Worm (Caenorhabditis elegans) whole organism, L4 larva: ENCODE data around the gene F19B10.6.
A peak's percentile ranks its signal among the peaks of the same experiment; 100 is the strongest.

Source experiments
- F26F4.8 ChIP-seq: fragments of 200-800 bp; sonication (Bioruptor generic); conservative IDR thresholded peaks from 2 replicates; pipeline ENCODE4 v1.3.6; 2022; ENCODE audit warnings: missing genetic modification characterization, missing compliant biosample characterization
- F37D6.2 ChIP-seq: sonication (generic microtip); optimal IDR thresholded peaks from 2 replicates; lab custom pipeline; 2016; ENCODE audit warnings: mild to moderate bottlenecking, missing genetic modification characterization, missing compliant biosample characterization
- F44E2.7 ChIP-seq: fragments of 200-800 bp; sonication (Bioruptor generic); IDR thresholded peaks from 2 replicates; pipeline ENCODE4 v2.1.2; 2022; ENCODE audit warnings: missing genetic modification characterization, missing compliant biosample characterization
- Y5F2A.4 ChIP-seq: fragments of 200-800 bp; sonication (Bioruptor generic); optimal IDR thresholded peaks from 2 replicates; lab custom pipeline; 2018; ENCODE audit warnings: mild to moderate bottlenecking, missing genetic modification characterization, missing compliant biosample characterization
- aly-2 ChIP-seq: sonication (generic microtip); optimal IDR thresholded peaks from 2 replicates; lab custom pipeline; 2018; ENCODE audit warnings: missing biosample characterization, missing genetic modification characterization
- ama-1 ChIP-seq: fragments of 150-350 bp; optimal IDR thresholded peaks from 2 replicates; lab custom pipeline; 2014; ENCODE audit warnings: inconsistent platforms, mixed read lengths
- ceh-20 ChIP-seq: fragments of 200-800 bp; sonication (Bioruptor generic); IDR thresholded peaks from 2 replicates; pipeline ENCODE4 v1.3.6; 2022; ENCODE audit warnings: missing genetic modification reagents, missing genetic modification characterization, missing compliant biosample characterization
- ceh-28 ChIP-seq: fragments of 150-350 bp; optimal IDR thresholded peaks from 2 replicates; lab custom pipeline; 2014; ENCODE audit warnings: missing biosample characterization, missing genetic modification reagents, missing genetic modification characterization
- ceh-32 ChIP-seq: sonication (generic microtip); optimal IDR thresholded peaks from 2 replicates; lab custom pipeline; 2016; ENCODE audit warnings: mild to moderate bottlenecking, missing genetic modification characterization, missing compliant biosample characterization; ENCODE audit not compliant: poor library complexity
- ceh-62 ChIP-seq: sonication (generic microtip); optimal IDR thresholded peaks from 2 replicates; lab custom pipeline; 2017; ENCODE audit warnings: missing biosample characterization, missing genetic modification characterization
- cey-2 ChIP-seq: sonication (generic microtip); optimal IDR thresholded peaks from 3 replicates; lab custom pipeline; 2017; ENCODE audit warnings: missing genetic modification characterization, mild to moderate bottlenecking, missing compliant biosample characterization, antibody characterized with exemption, borderline replicate concordance; ENCODE audit not compliant: insufficient read depth
- daf-16 ChIP-seq, 3 experiments: sonication (generic microtip); optimal IDR thresholded peaks; 2 replicates each; lab custom pipeline; 2016 to 2017; ENCODE audit warnings: missing genetic modification characterization in 3 of 3, missing genetic modification reagents in 3 of 3, mild to moderate bottlenecking in 2 of 3, missing compliant biosample characterization in 2 of 3, missing biosample characterization in 1 of 3, moderate library complexity in 1 of 3
- dmd-6 ChIP-seq: fragments of 200-800 bp; sonication (Bioruptor generic); IDR thresholded peaks from 2 replicates; pipeline ENCODE4 v1.3.6; 2022; ENCODE audit warnings: missing genetic modification reagents, missing genetic modification characterization, missing compliant biosample characterization
- dmd-8 ChIP-seq: fragments of 200-800 bp; sonication (Bioruptor generic); IDR thresholded peaks from 2 replicates; pipeline ENCODE4 v1.3.6; 2022; ENCODE audit warnings: missing genetic modification characterization, missing compliant biosample characterization
- dmd-9 ChIP-seq: fragments of 200-800 bp; sonication (Bioruptor generic); IDR thresholded peaks from 2 replicates; pipeline ENCODE4 v1.3.6; 2022; ENCODE audit warnings: missing genetic modification reagents, missing genetic modification characterization, missing compliant biosample characterization
- dpl-1 ChIP-seq: fragments of 150-350 bp; optimal IDR thresholded peaks from 2 replicates; lab custom pipeline; 2014; ENCODE audit warnings: missing biosample characterization, missing genetic modification reagents, missing genetic modification characterization
- dve-1 ChIP-seq: sonication (generic microtip); optimal IDR thresholded peaks from 2 replicates; lab custom pipeline; 2017; ENCODE audit warnings: antibody characterized with exemption, mild to moderate bottlenecking, missing genetic modification characterization, missing compliant biosample characterization; ENCODE audit not compliant: insufficient read depth
- hmg-1.1 ChIP-seq: fragments of 200-800 bp; sonication (Bioruptor generic); IDR thresholded peaks from 2 replicates; pipeline ENCODE4 v1.3.6; 2022; ENCODE audit warnings: missing genetic modification reagents, missing genetic modification characterization, missing compliant biosample characterization
- lim-7 ChIP-seq: fragments of 200-800 bp; sonication (Bioruptor generic); IDR thresholded peaks from 2 replicates; pipeline ENCODE4 v1.3.6; 2022; ENCODE audit warnings: missing genetic modification characterization, missing compliant biosample characterization
- lin-1 ChIP-seq: fragments of 200-800 bp; sonication (Bioruptor generic); IDR thresholded peaks from 2 replicates; pipeline ENCODE4 v1.3.6; 2022; ENCODE audit warnings: missing genetic modification reagents, missing genetic modification characterization, missing compliant biosample characterization
- lin-13 ChIP-seq: fragments of 150-350 bp; optimal IDR thresholded peaks from 2 replicates; lab custom pipeline; 2014; ENCODE audit warnings: missing biosample characterization, missing genetic modification reagents, missing genetic modification characterization
- lin-29 ChIP-seq: fragments of 200-800 bp; sonication (Bioruptor generic); IDR thresholded peaks from 2 replicates; pipeline ENCODE4 v1.3.6; 2022; ENCODE audit warnings: missing genetic modification reagents, missing genetic modification characterization, missing compliant biosample characterization
- lsy-2 ChIP-seq, 2 experiments: fragments of 150-350 bp in 1 of 2; sonication (generic microtip) in 1 of 2; optimal IDR thresholded peaks; 2 replicates each; lab custom pipeline; 2014 to 2017; ENCODE audit warnings: missing biosample characterization in 2 of 2, missing genetic modification characterization in 2 of 2
- madf-5 ChIP-seq, 2 experiments: fragments of 200-800 bp; sonication (Bioruptor generic); IDR thresholded peaks; 2 replicates each; pipeline ENCODE4 v1.3.6; 2022; ENCODE audit warnings: missing compliant biosample characterization in 2 of 2, missing genetic modification characterization in 2 of 2
- mep-1 ChIP-seq: fragments of 150-350 bp; sonication (generic microtip); optimal IDR thresholded peaks from 3 replicates; lab custom pipeline; 2014; ENCODE audit warnings: missing biosample characterization, missing genetic modification characterization
- mes-2 ChIP-seq: sonication (generic microtip); optimal IDR thresholded peaks from 2 replicates; lab custom pipeline; 2016; ENCODE audit warnings: missing genotype, mild to moderate bottlenecking, missing genetic modification characterization, missing compliant biosample characterization; ENCODE audit not compliant: poor library complexity, severe bottlenecking
- mxl-2 ChIP-seq: fragments of 200-800 bp; sonication (Bioruptor generic); conservative IDR thresholded peaks from 2 replicates; pipeline ENCODE4 v1.3.6; 2022; ENCODE audit warnings: missing genetic modification reagents, missing genetic modification characterization, missing compliant biosample characterization
- mxl-3 ChIP-seq: fragments of 200-800 bp; sonication (Bioruptor generic); optimal IDR thresholded peaks from 2 replicates; lab custom pipeline; 2018; ENCODE audit warnings: mild to moderate bottlenecking, missing genetic modification characterization, missing compliant biosample characterization
- nhr-10 ChIP-seq: fragments of 150-350 bp; optimal IDR thresholded peaks from 2 replicates; lab custom pipeline; 2014; ENCODE audit warnings: missing biosample characterization, missing genetic modification characterization
- nhr-11 ChIP-seq: fragments of 150-350 bp; optimal IDR thresholded peaks from 2 replicates; lab custom pipeline; 2014; ENCODE audit warnings: missing biosample characterization, missing genetic modification characterization
- nhr-237 ChIP-seq: sonication (generic microtip); optimal IDR thresholded peaks from 2 replicates; lab custom pipeline; 2017; ENCODE audit warnings: missing biosample characterization, missing genetic modification characterization
- nhr-25 ChIP-seq: sonication (generic microtip); optimal IDR thresholded peaks from 2 replicates; lab custom pipeline; 2017; ENCODE audit warnings: missing genetic modification characterization, mild to moderate bottlenecking, missing compliant biosample characterization, antibody characterized with exemption, moderate library complexity, borderline replicate concordance; ENCODE audit not compliant: insufficient read depth
- nhr-41 ChIP-seq: fragments of 200-800 bp; sonication (Bioruptor generic); IDR thresholded peaks from 2 replicates; pipeline ENCODE4 v1.3.6; 2022; ENCODE audit warnings: missing genetic modification reagents, missing genetic modification characterization, missing compliant biosample characterization
- nhr-77 ChIP-seq: fragments of 150-350 bp; optimal IDR thresholded peaks from 2 replicates; lab custom pipeline; 2014; ENCODE audit warnings: missing biosample characterization, missing genetic modification characterization
- pha-4 ChIP-seq, 2 experiments: fragments of 150-350 bp in 1 of 2; fragments of 200-800 bp in 1 of 2; sonication (Bioruptor generic) in 1 of 2; IDR thresholded peaks in 1 of 2; optimal IDR thresholded peaks in 1 of 2; 2 replicates each; pipeline versions ENCODE4 v1.3.6 to Lab custom; 2014 to 2022; ENCODE audit warnings: missing genetic modification characterization in 2 of 2, missing genetic modification reagents in 2 of 2, missing biosample characterization in 1 of 2, missing compliant biosample characterization in 1 of 2
- pqm-1 ChIP-seq: sonication (generic microtip); optimal IDR thresholded peaks from 2 replicates; lab custom pipeline; 2017; ENCODE audit warnings: missing biosample characterization, missing genetic modification characterization
- saeg-2 ChIP-seq: fragments of 200-800 bp; sonication (Bioruptor generic); IDR thresholded peaks from 2 replicates; pipeline ENCODE4 v1.3.6; 2022; ENCODE audit warnings: missing genetic modification reagents, missing genetic modification characterization, missing compliant biosample characterization
- sdz-12 ChIP-seq: fragments of 200-800 bp; sonication (Bioruptor generic); optimal IDR thresholded peaks from 2 replicates; lab custom pipeline; 2018; ENCODE audit warnings: mild to moderate bottlenecking, missing genetic modification characterization, missing compliant biosample characterization
- tra-1 ChIP-seq: fragments of 200-800 bp; sonication (Bioruptor generic); IDR thresholded peaks from 2 replicates; pipeline ENCODE4 v1.3.6; 2022; ENCODE audit warnings: missing genetic modification reagents, missing genetic modification characterization, missing compliant biosample characterization
- unc-130 ChIP-seq: sonication (generic microtip); optimal IDR thresholded peaks from 2 replicates; lab custom pipeline; 2016; ENCODE audit warnings: missing genetic modification reagents, missing genetic modification characterization, missing compliant biosample characterization
- zag-1 ChIP-seq: fragments of 150-350 bp; optimal IDR thresholded peaks from 2 replicates; lab custom pipeline; 2014; ENCODE audit warnings: missing biosample characterization, missing genetic modification characterization

F19B10.6 gene

DNA sequence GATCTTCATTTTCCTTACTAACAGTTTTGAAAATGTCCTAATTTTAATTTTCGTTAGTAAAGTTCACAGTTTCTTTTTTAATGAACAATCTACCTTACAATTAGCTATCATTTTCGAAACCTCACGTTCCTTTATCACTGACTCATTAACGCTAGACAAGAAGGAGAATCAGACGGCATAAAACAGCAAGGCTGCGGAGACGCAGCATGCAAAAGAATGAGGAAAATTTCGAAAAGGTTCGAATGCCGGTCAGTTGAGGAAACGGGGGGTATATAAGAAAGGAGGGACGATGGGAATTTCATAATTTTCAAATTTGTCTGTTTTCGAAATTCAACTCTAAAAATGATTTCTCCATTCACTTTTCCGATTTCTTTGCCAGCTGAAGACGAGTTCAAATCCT lies 1.8 kb downstream of the F19B10.6 start, which contains the start of gene F19B10.13 (continued):
- TF ChIP-seq nhr-41 (GFP tag; lab: Robert Waterston, UW) (no peak), Y5F2A.4 (no peak), tra-1 (GFP tag; lab: Robert Waterston, UW) (no peak), ceh-32 (no peak), lin-29 (GFP tag; lab: Robert Waterston, UW) (no peak), ceh-28 (tag; lab: Kevin White, UChicago) (no peak), mxl-2 (GFP tag; lab: Robert Waterston, UW) (no peak), nhr-11 (no peak), zag-1 (tag; lab: Kevin White, UChicago) (no peak), ceh-62 (tag; lab: Kevin White, UChicago) (no peak), nhr-10 (no peak), hmg-1.1 (no peak), aly-2 (tag; lab: Kevin White, UChicago) (no peak), lsy-2 (tag; optimal IDR thresholded peaks at IDR 0.05; lab: Kevin White, UChicago) (no peak), pha-4 (GFP tag; IDR thresholded peaks at IDR 0.05; lab: Robert Waterston, UW) (no peak), pha-4 (tag; optimal IDR thresholded peaks at IDR 0.05; lab: Kevin White, UChicago) (no peak), lin-13 (GFP tag; lab: Kevin White, UChicago) (no peak), dmd-9 (GFP tag; lab: Robert Waterston, UW) (no peak), saeg-2 (GFP tag; lab: Robert Waterston, UW) (no peak), mxl-3 (GFP tag; lab: Kevin White, UChicago) (peak; percentile 16), dmd-8 (GFP tag; lab: Robert Waterston, UW) (no peak), pqm-1 (tag; lab: Kevin White, UChicago) (peak; percentile 26), ama-1 (lab: Kevin White, UChicago) (no peak), F44E2.7 (no peak), sdz-12 (GFP tag; lab: Kevin White, UChicago) (no peak), mep-1 (tag; lab: Kevin White, UChicago) (no peak), cey-2 (no peak), dpl-1 (GFP tag; lab: Kevin White, UChicago) (no peak), F26F4.8 (GFP tag; lab: Robert Waterston, UW) (no peak), dmd-6 (GFP tag; lab: Robert Waterston, UW) (peak; percentile 58)

DNA sequence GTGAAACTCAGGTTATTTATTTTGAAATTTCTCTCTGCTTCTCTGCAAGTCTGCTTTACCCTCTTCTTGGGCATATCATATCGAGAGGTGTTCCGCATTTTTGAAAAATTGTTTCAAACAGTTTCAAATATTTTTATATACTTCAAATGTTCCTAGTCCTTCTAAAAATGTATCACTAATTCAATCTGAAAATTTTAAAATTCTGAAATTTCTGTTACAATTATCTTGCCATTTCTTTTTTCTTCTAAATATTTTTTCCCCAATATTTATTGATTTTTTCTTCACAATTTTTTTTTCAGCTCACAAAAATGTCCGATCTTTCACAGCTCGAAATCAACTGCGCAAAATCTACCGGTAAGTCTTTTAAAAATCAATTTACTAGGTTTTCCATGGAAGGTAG lies 3.9 kb downstream of the F19B10.6 start, which contains the start of gene F19B10.4:
TSS of gene F19B10.4 (plus strand) at position 301 of the 400 bp plus-strand sequence.
- TF ChIP-seq F44E2.7 (no peak), mes-2 (tag; lab: Kevin White, UChicago) (no peak), cey-2 (no peak), nhr-25 (tag; lab: Kevin White, UChicago) (no peak), ceh-20 (GFP tag; lab: Robert Waterston, UW) (no peak), lsy-2 (tag; optimal IDR thresholded peaks at IDR 0.05; lab: Kevin White, UChicago) (no peak), unc-130 (GFP tag; lab: Kevin White, UChicago) (no peak), zag-1 (tag; lab: Kevin White, UChicago) (no peak), nhr-237 (no peak), madf-5 (GFP tag; IDR thresholded peaks at IDR 0.05; lab: Robert Waterston, UW) (no peak), dve-1 (tag; lab: Kevin White, UChicago) (no peak), sdz-12 (GFP tag; lab: Kevin White, UChicago) (no peak)

DNA sequence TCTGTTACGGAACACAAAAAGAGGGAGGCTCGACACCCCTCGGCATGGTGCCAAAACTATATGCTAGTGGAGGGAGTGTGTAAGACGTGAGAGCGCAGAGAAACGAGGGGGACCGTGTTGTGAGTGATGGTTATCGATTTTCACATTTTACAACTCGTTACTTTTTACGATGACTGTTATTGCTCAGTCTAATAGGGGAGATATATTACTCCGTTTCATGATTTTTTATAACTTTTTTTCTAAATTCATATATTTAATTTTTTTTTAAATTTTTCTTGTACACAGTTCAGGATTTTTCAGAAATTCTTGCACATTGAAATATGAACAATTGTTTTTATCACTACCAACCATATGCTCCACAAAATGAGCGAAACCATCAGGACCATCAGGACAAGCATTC lies 8.3 kb downstream of the F19B10.6 start, which contains the start of gene F19B10.5:
TSS of gene F19B10.5 (plus strand) at position 301 of the 400 bp plus-strand sequence.
- no peak for TF ChIP-seq F37D6.2 (tag; lab: Kevin White, UChicago)
- TF ChIP-seq nhr-77 (tag; lab: Kevin White, UChicago) = no peak
- no peak for TF ChIP-seq F26F4.8 (GFP tag; lab: Robert Waterston, UW)
- no peak for TF ChIP-seq lim-7
- TF ChIP-seq daf-16 (GFP tag; optimal IDR thresholded peaks at IDR 0.05; lab: Kevin White, UChicago) = no peak
- no peak for TF ChIP-seq daf-16 (tag; optimal IDR thresholded peaks at IDR 0.05; lab: Kevin White, UChicago)
- no peak for TF ChIP-seq lin-1 (GFP tag; lab: Robert Waterston, UW)
- no peak for TF ChIP-seq unc-130 (GFP tag; lab: Kevin White, UChicago)
- no peak for TF ChIP-seq lsy-2 (tag; optimal IDR thresholded peaks at IDR 0.05; lab: Kevin White, UChicago)
- no peak for TF ChIP-seq ama-1 (lab: Kevin White, UChicago)
- TF ChIP-seq sdz-12 (GFP tag; lab: Kevin White, UChicago) = no peak
- no peak for TF ChIP-seq tra-1 (GFP tag; lab: Robert Waterston, UW)
- no peak for TF ChIP-seq mxl-3 (GFP tag; lab: Kevin White, UChicago)
